Fruit fly (Drosophila melanogaster): ENCODE data around the gene CG15916.

The CG15916 gene

dm6 chrX:15893732-15894264 is 3.4 kb downstream of the CG15916 start:
- TF ChIP-seq Mnt (GFP tag; optimal IDR thresholded peaks at IDR 0.05) (no peak), CG7101 (tag; optimal IDR thresholded peaks at IDR 0.05) (no peak), CG12768 (GFP tag; optimal IDR thresholded peaks at IDR 0.05) (no peak), pad (GFP tag; optimal IDR thresholded peaks at IDR 0.05) (no peak), toe (GFP tag; optimal IDR thresholded peaks at IDR 0.05) (no peak), Clk (GFP tag; optimal IDR thresholded peaks at IDR 0.05) (no peak), CG14711 (tag; optimal IDR thresholded peaks at IDR 0.05) (no peak), CG11617 (GFP tag; optimal IDR thresholded peaks at IDR 0.05) (no peak), Hr96 (GFP tag; optimal IDR thresholded peaks at IDR 0.05) (no peak), ovo (GFP tag; optimal IDR thresholded peaks at IDR 0.05) (no peak), CG5204 (GFP tag; optimal IDR thresholded peaks at IDR 0.05) (no peak), CG1620 (GFP tag; optimal IDR thresholded peaks at IDR 0.05) (no peak), cic (GFP tag; optimal IDR thresholded peaks at IDR 0.05) (no peak), bab1 (GFP tag; optimal IDR thresholded peaks at IDR 0.05) (no peak), Crg-1 (GFP tag; optimal IDR thresholded peaks at IDR 0.05) (no peak), tj (GFP tag; optimal IDR thresholded peaks at IDR 0.05) (no peak), cnc (optimal IDR thresholded peaks at IDR 0.05) (no peak)

dm6 chrX:15909564-15910284 is 19.3 kb downstream of the CG15916 start, which contains the start of gene CycD:
Gene CycD, minus strand, starts transcription at chrX:15909676.
- TF ChIP-seq CG5204 (GFP tag; optimal IDR thresholded peaks at IDR 0.05) = no peak
- TF ChIP-seq Crg-1 (GFP tag; optimal IDR thresholded peaks at IDR 0.05) = no peak
- TF ChIP-seq toe (GFP tag; optimal IDR thresholded peaks at IDR 0.05) = no peak
- no peak for TF ChIP-seq CG33017 (tag; optimal IDR thresholded peaks at IDR 0.05)
- no peak for TF ChIP-seq CG12768 (GFP tag; optimal IDR thresholded peaks at IDR 0.05)
- no peak for TF ChIP-seq Clk (GFP tag; optimal IDR thresholded peaks at IDR 0.05)
- TF ChIP-seq tj (GFP tag; optimal IDR thresholded peaks at IDR 0.05) = no peak
- TF ChIP-seq Mnt (GFP tag; optimal IDR thresholded peaks at IDR 0.05) = peak; percentile 8
- peak; percentile 13 for TF ChIP-seq bab1 (GFP tag; optimal IDR thresholded peaks at IDR 0.05)
- no peak for TF ChIP-seq Hr96 (GFP tag; optimal IDR thresholded peaks at IDR 0.05)

dm6 chrX:15910570-15910969 is 20.2 kb downstream of the CG15916 start, which contains the start of gene Lrp4:
Gene Lrp4, plus strand, starts transcription at chrX:15910870.
- TF ChIP-seq Crg-1 (GFP tag; optimal IDR thresholded peaks at IDR 0.05) = no peak
- no peak for TF ChIP-seq kay (GFP tag; ENCODE audit: borderline replicate concordance)
- TF ChIP-seq Hr96 (GFP tag; optimal IDR thresholded peaks at IDR 0.05) = no peak
- no peak for TF ChIP-seq cic (GFP tag; optimal IDR thresholded peaks at IDR 0.05)
- TF ChIP-seq Mnt (GFP tag; optimal IDR thresholded peaks at IDR 0.05) = no peak
- no peak for TF ChIP-seq ovo (GFP tag; optimal IDR thresholded peaks at IDR 0.05)
- TF ChIP-seq cnc (optimal IDR thresholded peaks at IDR 0.05) = no peak
- no peak for TF ChIP-seq CG5204 (GFP tag; optimal IDR thresholded peaks at IDR 0.05)
- TF ChIP-seq Clk (GFP tag; optimal IDR thresholded peaks at IDR 0.05) = no peak

DNA sequence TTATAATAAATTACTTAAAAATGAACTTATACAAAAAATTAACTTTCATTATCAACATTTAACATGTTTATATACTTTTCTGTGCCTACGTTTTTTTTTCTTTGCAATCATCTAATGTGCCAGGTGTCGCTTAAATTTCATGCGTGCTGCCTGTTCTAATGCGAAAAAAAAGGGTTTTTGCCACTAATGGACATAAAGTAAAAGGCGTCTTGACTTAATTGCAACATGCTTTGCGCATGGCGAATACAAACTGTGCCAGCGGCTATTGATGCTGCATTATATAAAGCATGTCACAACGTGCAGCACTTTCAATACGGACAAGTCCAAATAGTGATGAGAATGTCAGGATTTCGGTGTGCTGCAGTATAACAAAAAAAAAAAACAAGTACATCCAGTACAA is 31.3 kb downstream of the CG15916 start, which contains the start of gene CG8916:
Gene CG8916 (plus strand): TSS at position 301 of the 400 bp plus-strand sequence.
- TF ChIP-seq cnc (optimal IDR thresholded peaks at IDR 0.05) (no peak), pad (GFP tag; optimal IDR thresholded peaks at IDR 0.05) (no peak), kay (GFP tag; ENCODE audit: borderline replicate concordance) (no peak), CG12768 (GFP tag; optimal IDR thresholded peaks at IDR 0.05) (no peak), toe (GFP tag; optimal IDR thresholded peaks at IDR 0.05) (no peak), Crg-1 (GFP tag; optimal IDR thresholded peaks at IDR 0.05) (no peak), Clk (GFP tag; optimal IDR thresholded peaks at IDR 0.05) (no peak), cic (GFP tag; optimal IDR thresholded peaks at IDR 0.05) (no peak)

- TF ChIP-seq Crg-1 (GFP tag; optimal IDR thresholded peaks at IDR 0.05) = no peak
- TF ChIP-seq CG5204 (GFP tag; optimal IDR thresholded peaks at IDR 0.05) = no peak
- no peak for TF ChIP-seq CG11617 (GFP tag; optimal IDR thresholded peaks at IDR 0.05)
- no peak for TF ChIP-seq toe (GFP tag; optimal IDR thresholded peaks at IDR 0.05)
These were observed 34.4 kb downstream of the CG15916 start, which contains the start of gene Lcch3 for dm6 chrX:15924805-15925204. Gene Lcch3, plus strand, starts transcription at chrX:15925105.

dm6 chrX:15933504-15934225 is 43.3 kb downstream of the CG15916 start, which contains the start of gene Ranbp16:
Gene Ranbp16, minus strand, starts transcription at chrX:15933867.
- TF ChIP-seq kay (GFP tag; ENCODE audit: borderline replicate concordance) = peak; percentile 37
- TF ChIP-seq CG33017 (tag; optimal IDR thresholded peaks at IDR 0.05) = no peak
- no peak for TF ChIP-seq tj (GFP tag; optimal IDR thresholded peaks at IDR 0.05)
- TF ChIP-seq CG5204 (GFP tag; optimal IDR thresholded peaks at IDR 0.05) = no peak
- no peak for TF ChIP-seq Clk (GFP tag; optimal IDR thresholded peaks at IDR 0.05)
- TF ChIP-seq CG12768 (GFP tag; optimal IDR thresholded peaks at IDR 0.05) = no peak
- no peak for TF ChIP-seq cic (GFP tag; optimal IDR thresholded peaks at IDR 0.05)
- no peak for TF ChIP-seq CG7045 (GFP tag; optimal IDR thresholded peaks at IDR 0.05)
- TF ChIP-seq CG7101 (tag; optimal IDR thresholded peaks at IDR 0.05) = no peak

Measured in whole organism, adult.